Worm (Caenorhabditis elegans) whole organism, L4 larva: Measurements from ENCODE around the gene B0524.6.

Experiments used
- D1046.2 ChIP-seq: fragments of 200-800 bp; sonication (Bioruptor generic); IDR thresholded peaks from 2 replicates; pipeline ENCODE4 v1.3.6; 2022; ENCODE audit warnings: missing genetic modification characterization, missing compliant biosample characterization
- F26F4.8 ChIP-seq: fragments of 200-800 bp; sonication (Bioruptor generic); conservative IDR thresholded peaks from 2 replicates; pipeline ENCODE4 v1.3.6; 2022; ENCODE audit warnings: missing genetic modification characterization, missing compliant biosample characterization
- F37D6.2 ChIP-seq: sonication (generic microtip); optimal IDR thresholded peaks from 2 replicates; lab custom pipeline; 2016; ENCODE audit warnings: mild to moderate bottlenecking, missing genetic modification characterization, missing compliant biosample characterization
- F49E8.2 ChIP-seq: sonication (generic microtip); optimal IDR thresholded peaks from 2 replicates; lab custom pipeline; 2016; ENCODE audit warnings: missing compliant biosample characterization, mild to moderate bottlenecking, missing genetic modification characterization, borderline replicate concordance
- ZK546.5 ChIP-seq, 2 experiments: sonication (generic microtip); optimal IDR thresholded peaks; 2 replicates each; lab custom pipeline; 2017; ENCODE audit warnings: missing biosample characterization in 2 of 2, missing genetic modification characterization in 2 of 2
- aha-1 ChIP-seq: fragments of 150-350 bp; peaks from one replicate; lab custom pipeline; 2014; ENCODE audit warnings: missing biosample characterization, missing genetic modification characterization
- ceh-82 ChIP-seq: sonication (generic microtip); optimal IDR thresholded peaks from 2 replicates; lab custom pipeline; 2017; ENCODE audit warnings: missing biosample characterization, missing genetic modification characterization
- ctbp-1 ChIP-seq: fragments of 200-800 bp; sonication (Bioruptor generic); IDR thresholded peaks from 2 replicates; pipeline ENCODE4 v1.3.6; 2022; ENCODE audit warnings: missing genetic modification reagents, missing genetic modification characterization, missing compliant biosample characterization
- dmd-9 ChIP-seq: fragments of 200-800 bp; sonication (Bioruptor generic); IDR thresholded peaks from 2 replicates; pipeline ENCODE4 v1.3.6; 2022; ENCODE audit warnings: missing genetic modification reagents, missing genetic modification characterization, missing compliant biosample characterization
- dpl-1 ChIP-seq: fragments of 150-350 bp; optimal IDR thresholded peaks from 2 replicates; lab custom pipeline; 2014; ENCODE audit warnings: missing biosample characterization, missing genetic modification reagents, missing genetic modification characterization
- egl-27 ChIP-seq: sonication (generic microtip); optimal IDR thresholded peaks from 3 replicates; lab custom pipeline; 2017; ENCODE audit warnings: missing biosample characterization, missing genetic modification reagents, missing genetic modification characterization
- egl-43 ChIP-seq: fragments of 200-800 bp; sonication (Bioruptor generic); IDR thresholded peaks from 2 replicates; pipeline ENCODE4 v1.3.6; 2022; ENCODE audit warnings: missing genetic modification reagents, missing genetic modification characterization, missing compliant biosample characterization
- gei-8 ChIP-seq: fragments of 200-800 bp; sonication (Bioruptor generic); optimal IDR thresholded peaks from 2 replicates; lab custom pipeline; 2018; ENCODE audit warnings: mild to moderate bottlenecking, missing genetic modification characterization, missing compliant biosample characterization
- hlh-11 ChIP-seq: fragments of 200-800 bp; sonication (Bioruptor generic); optimal IDR thresholded peaks from 2 replicates; lab custom pipeline; 2018; ENCODE audit warnings: mild to moderate bottlenecking, missing genetic modification characterization, missing compliant biosample characterization
- lim-7 ChIP-seq: fragments of 200-800 bp; sonication (Bioruptor generic); IDR thresholded peaks from 2 replicates; pipeline ENCODE4 v1.3.6; 2022; ENCODE audit warnings: missing genetic modification characterization, missing compliant biosample characterization
- lin-13 ChIP-seq: fragments of 150-350 bp; optimal IDR thresholded peaks from 2 replicates; lab custom pipeline; 2014; ENCODE audit warnings: missing biosample characterization, missing genetic modification reagents, missing genetic modification characterization
- lin-15B ChIP-seq: fragments of 150-350 bp; sonication (generic microtip); optimal IDR thresholded peaks from 3 replicates; lab custom pipeline; 2014; ENCODE audit warnings: missing biosample characterization, missing genetic modification characterization
- lin-29 ChIP-seq: fragments of 200-800 bp; sonication (Bioruptor generic); IDR thresholded peaks from 2 replicates; pipeline ENCODE4 v1.3.6; 2022; ENCODE audit warnings: missing genetic modification reagents, missing genetic modification characterization, missing compliant biosample characterization
- lsy-2 ChIP-seq, 2 experiments: fragments of 150-350 bp in 1 of 2; sonication (generic microtip) in 1 of 2; optimal IDR thresholded peaks; 2 replicates each; lab custom pipeline; 2014 to 2017; ENCODE audit warnings: missing biosample characterization in 2 of 2, missing genetic modification characterization in 2 of 2
- mes-2 ChIP-seq: sonication (generic microtip); optimal IDR thresholded peaks from 2 replicates; lab custom pipeline; 2016; ENCODE audit warnings: missing genotype, mild to moderate bottlenecking, missing genetic modification characterization, missing compliant biosample characterization; ENCODE audit not compliant: poor library complexity, severe bottlenecking
- mxl-2 ChIP-seq: fragments of 200-800 bp; sonication (Bioruptor generic); conservative IDR thresholded peaks from 2 replicates; pipeline ENCODE4 v1.3.6; 2022; ENCODE audit warnings: missing genetic modification reagents, missing genetic modification characterization, missing compliant biosample characterization
- nhr-11 ChIP-seq: fragments of 150-350 bp; optimal IDR thresholded peaks from 2 replicates; lab custom pipeline; 2014; ENCODE audit warnings: missing biosample characterization, missing genetic modification characterization
- nhr-42 ChIP-seq: fragments of 200-800 bp; sonication (Bioruptor generic); IDR thresholded peaks from 2 replicates; pipeline ENCODE4 v1.3.6; 2022; ENCODE audit warnings: missing genetic modification characterization, missing compliant biosample characterization
- nhr-48 ChIP-seq: sonication (generic microtip); optimal IDR thresholded peaks from 2 replicates; lab custom pipeline; 2016; ENCODE audit warnings: mild to moderate bottlenecking, missing genetic modification characterization, missing compliant biosample characterization
- rbr-2 ChIP-seq: sonication (generic microtip); optimal IDR thresholded peaks from 2 replicates; lab custom pipeline; 2016; ENCODE audit warnings: missing genotype, missing genetic modification characterization, missing compliant biosample characterization
- sdz-12 ChIP-seq: fragments of 200-800 bp; sonication (Bioruptor generic); optimal IDR thresholded peaks from 2 replicates; lab custom pipeline; 2018; ENCODE audit warnings: mild to moderate bottlenecking, missing genetic modification characterization, missing compliant biosample characterization
- set-16 ChIP-seq: fragments of 200-800 bp; sonication (Bioruptor generic); IDR thresholded peaks from 2 replicates; pipeline ENCODE4 v1.3.6; 2022; ENCODE audit warnings: missing genetic modification reagents, missing genetic modification characterization, missing compliant biosample characterization
- skn-1 ChIP-seq: fragments of 150-350 bp; optimal IDR thresholded peaks from 2 replicates; lab custom pipeline; 2014; ENCODE audit warnings: missing biosample characterization, missing genetic modification characterization
- tra-1 ChIP-seq: fragments of 200-800 bp; sonication (Bioruptor generic); IDR thresholded peaks from 2 replicates; pipeline ENCODE4 v1.3.6; 2022; ENCODE audit warnings: missing genetic modification reagents, missing genetic modification characterization, missing compliant biosample characterization
- unc-62 ChIP-seq, 3 experiments: fragments of 150-350 bp in 1 of 3; sonication (generic microtip); optimal IDR thresholded peaks in 2 of 3; peaks in 1 of 3; 1 replicate in 1 of 3; 2 replicates in 2 of 3; lab custom pipeline; 2014 to 2017; ENCODE audit warnings: missing biosample characterization in 3 of 3, missing genetic modification characterization in 3 of 3, missing genetic modification reagents in 3 of 3, missing genotype in 1 of 3
- vab-7 ChIP-seq: fragments of 200-800 bp; sonication (Bioruptor generic); IDR thresholded peaks from 2 replicates; pipeline ENCODE4 v1.3.6; 2022; ENCODE audit warnings: missing genetic modification reagents, missing genetic modification characterization, missing compliant biosample characterization
- zag-1 ChIP-seq: fragments of 150-350 bp; optimal IDR thresholded peaks from 2 replicates; lab custom pipeline; 2014; ENCODE audit warnings: missing biosample characterization, missing genetic modification characterization
- zfp-2 ChIP-seq: sonication (generic microtip); optimal IDR thresholded peaks from 2 replicates; lab custom pipeline; 2016; ENCODE audit warnings: mild to moderate bottlenecking, missing genetic modification characterization, missing compliant biosample characterization
- zip-2 ChIP-seq: fragments of 150-350 bp; optimal IDR thresholded peaks from 2 replicates; lab custom pipeline; 2014; ENCODE audit warnings: missing biosample characterization, missing genetic modification characterization

Gene B0524.6

ce11 chrIII:1937879-1938438 is 32.5 kb upstream of the B0524.6 start:
- TF ChIP-seq skn-1 (tag; lab: Kevin White, UChicago): no peak
- TF ChIP-seq tra-1: no peak
- TF ChIP-seq lin-13 (GFP tag; lab: Kevin White, UChicago): peak; percentile 79
- TF ChIP-seq set-16: peak; percentile 19; the same call in 1 of the 2 replicates
- TF ChIP-seq aha-1: peak; percentile 71
- TF ChIP-seq gei-8 (GFP tag; lab: Kevin White, UChicago): peak; percentile 15
- peak in 1 of 2 experiments; percentile 54 for TF ChIP-seq lsy-2 (tag; optimal IDR thresholded peaks at IDR 0.05; lab: Kevin White, UChicago)

- TF ChIP-seq set-16 (peak; percentile 84), rbr-2 (no peak), ctbp-1 (no peak), hlh-11 (no peak), F37D6.2 (tag; lab: Kevin White, UChicago) (no peak), egl-27 (tag; lab: Kevin White, UChicago) (no peak), aha-1 (peak; percentile 52)
Measured at ce11 chrIII:1934141-1934540, 28.7 kb upstream of the B0524.6 start.

- TF ChIP-seq dmd-9 (no peak), set-16 (peak; percentile 93)
- TF ChIP-seq, all 104 proteins: peak for 1
Measured at ce11 chrIII:1932018-1932417, 26.6 kb upstream of the B0524.6 start.

ce11 chrIII:1931509-1931908 is 26.1 kb upstream of the B0524.6 start:
- TF ChIP-seq zfp-2 (tag; lab: Kevin White, UChicago) (no peak), lin-13 (GFP tag; lab: Kevin White, UChicago) (peak; percentile 36)
- TF ChIP-seq, all 104 proteins: peak for 1

ce11 chrIII:1930714-1931273 is 25.4 kb upstream of the B0524.6 start:
- TF ChIP-seq zag-1 (tag; lab: Kevin White, UChicago) (no peak), lim-7 (0 out of 2 replicates have a peak, but pooled peaks have one; percentile 34), aha-1 (peak; percentile 89), set-16 (peak; percentile 95), lin-15B (tag; lab: Kevin White, UChicago) (no peak)

ce11 chrIII:1928741-1929499 is 23.5 kb upstream of the B0524.6 start:
- TF ChIP-seq lsy-2 (tag; optimal IDR thresholded peaks at IDR 0.05; lab: Kevin White, UChicago) (peak in 1 of 2 experiments; percentile 36), set-16 (peak; percentile 75), aha-1 (peak; percentile 17), D1046.2 (GFP tag; lab: Robert Waterston, UW) (no peak)

ce11 chrIII:1927230-1927629 is 21.8 kb upstream of the B0524.6 start:
- TF ChIP-seq sdz-12 (no peak), zag-1 (tag; lab: Kevin White, UChicago) (no peak), nhr-48 (tag; lab: Kevin White, UChicago) (no peak), dpl-1 (GFP tag; lab: Kevin White, UChicago) (no peak), aha-1 (no peak), F49E8.2 (tag; lab: Kevin White, UChicago) (no peak), F37D6.2 (tag; lab: Kevin White, UChicago) (no peak), egl-43 (GFP tag; lab: Robert Waterston, UW) (no peak), vab-7 (no peak), ctbp-1 (no peak), lin-13 (GFP tag; lab: Kevin White, UChicago) (peak; percentile 5), ceh-82 (tag; lab: Kevin White, UChicago) (no peak), lin-29 (GFP tag; lab: Robert Waterston, UW) (no peak), dmd-9 (no peak), F26F4.8 (GFP tag; lab: Robert Waterston, UW) (no peak), nhr-42 (no peak), tra-1 (no peak), lsy-2 (tag; optimal IDR thresholded peaks at IDR 0.05; lab: Kevin White, UChicago) (peak in 1 of 2 experiments; percentile 2), mxl-2 (GFP tag; lab: Robert Waterston, UW) (no peak), mes-2 (tag; lab: Kevin White, UChicago) (no peak), zip-2 (tag; lab: Kevin White, UChicago) (no peak), nhr-11 (tag; lab: Kevin White, UChicago) (no peak), ZK546.5 (tag; optimal IDR thresholded peaks at IDR 0.05; lab: Kevin White, UChicago) (no peak), unc-62 (GFP tag; optimal IDR thresholded peaks at IDR 0.05 in 1 of 2; lab: Kevin White, UChicago) (peak in 1 of 2 experiments; percentile 62), unc-62 (tag; optimal IDR thresholded peaks at IDR 0.05; lab: Kevin White, UChicago) (no peak)
